Worm (Caenorhabditis elegans) whole organism, L3 larva: ENCODE measurements around the gene algn-1.
A peak's percentile ranks its signal among the peaks of the same experiment; 100 is the strongest.

ENCODE experiments used
- ceh-82 ChIP-seq: fragments of 150-350 bp; optimal IDR thresholded peaks from 2 replicates; lab custom pipeline; 2014; ENCODE audit warnings: missing biosample characterization, missing genetic modification characterization
- daf-12 ChIP-seq: fragments of 150-350 bp; optimal IDR thresholded peaks from 2 replicates; lab custom pipeline; 2014; ENCODE audit warnings: missing biosample characterization, missing genetic modification reagents, missing genetic modification characterization
- egl-27 ChIP-seq: sonication (generic microtip); optimal IDR thresholded peaks from 4 replicates; lab custom pipeline; 2017; ENCODE audit warnings: missing biosample characterization, missing genetic modification reagents, missing genetic modification characterization
- elt-2 ChIP-seq: sonication (generic microtip); optimal IDR thresholded peaks from 2 replicates; lab custom pipeline; 2016; ENCODE audit warnings: missing genetic modification reagents, mild to moderate bottlenecking, missing genetic modification characterization, missing compliant biosample characterization
- nfya-1 ChIP-seq: sonication (generic microtip); optimal IDR thresholded peaks from 2 replicates; lab custom pipeline; 2017; ENCODE audit warnings: missing genetic modification characterization, mild to moderate bottlenecking, missing compliant biosample characterization, antibody characterized with exemption, moderate library complexity; ENCODE audit not compliant: insufficient read depth
- nhr-25 ChIP-seq: sonication (generic microtip); optimal IDR thresholded peaks from 2 replicates; lab custom pipeline; 2017; ENCODE audit warnings: missing biosample characterization, missing genetic modification characterization

ce11 chrIII:6420995-6421404 is 38.9 kb upstream of the algn-1 start:
- TF ChIP-seq egl-27 (tag; lab: Kevin White, UChicago), result peak; percentile 63
- TF ChIP-seq daf-12 (tag; lab: Kevin White, UChicago), result no peak
- peak; percentile 92 for TF ChIP-seq elt-2 (tag; lab: Kevin White, UChicago)
- peak; percentile 22 for TF ChIP-seq ceh-82 (tag; lab: Kevin White, UChicago)
- TF ChIP-seq nhr-25 (tag; lab: Kevin White, UChicago), result peak; percentile 92
- TF ChIP-seq nfya-1, result peak; percentile 78
